Worm (Caenorhabditis elegans) whole organism, L1 larva: Measurements from ENCODE around the gene ugt-8.

ENCODE experiments used
- C34B4.2 ChIP-seq: sonication (generic microtip); optimal IDR thresholded peaks from 2 replicates; lab custom pipeline; 2017; ENCODE audit warnings: mild to moderate bottlenecking, missing genetic modification characterization, missing compliant biosample characterization
- aha-1 ChIP-seq: fragments of 150-350 bp; optimal IDR thresholded peaks from 2 replicates; lab custom pipeline; 2014; ENCODE audit warnings: missing biosample characterization, missing genetic modification characterization
- alr-1 ChIP-seq: fragments of 200-800 bp; sonication (Bioruptor generic); optimal IDR thresholded peaks from 2 replicates; lab custom pipeline; 2018; ENCODE audit warnings: borderline replicate concordance, mild to moderate bottlenecking, missing genetic modification characterization, missing compliant biosample characterization
- aly-2 ChIP-seq: fragments of 150-350 bp; optimal IDR thresholded peaks from 2 replicates; lab custom pipeline; 2014; ENCODE audit warnings: missing biosample characterization, missing genetic modification characterization
- ama-1 ChIP-seq: fragments of 150-350 bp; optimal IDR thresholded peaks from 2 replicates; lab custom pipeline; 2014
- ceh-63 ChIP-seq: fragments of 200-800 bp; sonication (Bioruptor generic); optimal IDR thresholded peaks from 2 replicates; lab custom pipeline; 2018; ENCODE audit warnings: mild to moderate bottlenecking, missing genetic modification characterization, missing compliant biosample characterization
- ceh-82 ChIP-seq, 3 experiments: fragments of 150-350 bp in 1 of 3; sonication (generic microtip) in 2 of 3; optimal IDR thresholded peaks; 2 replicates each; lab custom pipeline; 2014 to 2017; ENCODE audit warnings: missing biosample characterization in 3 of 3, missing genetic modification characterization in 3 of 3
- ceh-88 ChIP-seq: fragments of 200-800 bp; sonication (Bioruptor generic); IDR thresholded peaks from 2 replicates; pipeline ENCODE4 v1.3.6; 2022; ENCODE audit warnings: missing genetic modification characterization, missing compliant biosample characterization
- ces-1 ChIP-seq: fragments of 150-350 bp; optimal IDR thresholded peaks from 2 replicates; lab custom pipeline; 2014; ENCODE audit warnings: missing biosample characterization, missing genetic modification reagents, missing genetic modification characterization
- dpl-1 ChIP-seq, 3 experiments: fragments of 150-350 bp in 2 of 3; sonication (generic microtip) in 1 of 3; optimal IDR thresholded peaks; 2 replicates each; lab custom pipeline; 2014 to 2017; ENCODE audit warnings: missing biosample characterization in 3 of 3, missing genetic modification characterization in 3 of 3, missing genetic modification reagents in 3 of 3
- dsc-1 ChIP-seq: sonication (generic microtip); optimal IDR thresholded peaks from 2 replicates; lab custom pipeline; 2016; ENCODE audit warnings: mild to moderate bottlenecking, missing genetic modification characterization, missing compliant biosample characterization
- egl-13 ChIP-seq: sonication (generic microtip); optimal IDR thresholded peaks from 2 replicates; lab custom pipeline; 2016; ENCODE audit warnings: missing genotype, missing genetic modification reagents, missing genetic modification characterization, missing compliant biosample characterization
- elt-3 ChIP-seq, 6 experiments: fragments of 150-350 bp in 1 of 6; sonication (generic microtip); optimal IDR thresholded peaks; 2 replicates each; lab custom pipeline; 2017 to 2018; ENCODE audit warnings: missing biosample characterization in 6 of 6, missing genetic modification characterization in 6 of 6, inconsistent platforms in 1 of 6
- ets-5 ChIP-seq: fragments of 200-800 bp; sonication (Bioruptor generic); IDR thresholded peaks from 2 replicates; pipeline ENCODE4 v1.3.6; 2022; ENCODE audit warnings: missing genetic modification characterization, missing compliant biosample characterization
- fkh-4 ChIP-seq: sonication (generic microtip); optimal IDR thresholded peaks from 2 replicates; lab custom pipeline; 2016; ENCODE audit warnings: missing compliant biosample characterization, missing genetic modification characterization, borderline replicate concordance
- fkh-8 ChIP-seq: sonication (generic microtip); optimal IDR thresholded peaks from 2 replicates; lab custom pipeline; 2016; ENCODE audit warnings: mild to moderate bottlenecking, missing genetic modification characterization, missing compliant biosample characterization
- hlh-4 ChIP-seq: sonication (generic microtip); optimal IDR thresholded peaks from 2 replicates; lab custom pipeline; 2016; ENCODE audit warnings: mild to moderate bottlenecking, missing genetic modification characterization, missing compliant biosample characterization
- hpl-2 ChIP-seq: fragments of 150-350 bp; optimal IDR thresholded peaks from 2 replicates; lab custom pipeline; 2014; ENCODE audit warnings: missing biosample characterization, missing genetic modification reagents, missing genetic modification characterization
- irx-1 ChIP-seq: sonication (generic microtip); optimal IDR thresholded peaks from 2 replicates; lab custom pipeline; 2016; ENCODE audit warnings: missing genetic modification characterization, missing compliant biosample characterization
- lin-13 ChIP-seq: fragments of 150-350 bp; optimal IDR thresholded peaks from 2 replicates; lab custom pipeline; 2014; ENCODE audit warnings: missing biosample characterization, missing genetic modification reagents, missing genetic modification characterization
- lin-14 ChIP-seq: fragments of 200-800 bp; sonication (Bioruptor generic); optimal IDR thresholded peaks from 2 replicates; lab custom pipeline; 2018; ENCODE audit warnings: mild to moderate bottlenecking, missing genetic modification characterization, moderate library complexity, missing compliant biosample characterization
- lin-15B ChIP-seq: fragments of 150-350 bp; sonication (generic microtip); optimal IDR thresholded peaks from 3 replicates; lab custom pipeline; 2014; ENCODE audit warnings: missing biosample characterization, missing genetic modification characterization
- lin-35 ChIP-seq, 2 experiments: fragments of 150-350 bp; optimal IDR thresholded peaks; 2 replicates each; lab custom pipeline; 2014; ENCODE audit warnings: missing biosample characterization in 2 of 2, missing genetic modification characterization in 2 of 2, missing genetic modification reagents in 2 of 2
- lir-3 ChIP-seq: sonication (generic microtip); optimal IDR thresholded peaks from 2 replicates; lab custom pipeline; 2016; ENCODE audit warnings: mild to moderate bottlenecking, missing genetic modification characterization, moderate library complexity, missing compliant biosample characterization; ENCODE audit not compliant: poor library complexity
- lsy-2 ChIP-seq, 2 experiments: fragments of 150-350 bp; optimal IDR thresholded peaks; 2 replicates each; lab custom pipeline; 2014; ENCODE audit warnings: missing biosample characterization in 2 of 2, missing genetic modification characterization in 2 of 2
- mdl-1 ChIP-seq, 2 experiments: fragments of 150-350 bp; optimal IDR thresholded peaks; 2 replicates each; lab custom pipeline; 2014 to 2017; ENCODE audit warnings: missing biosample characterization in 2 of 2, missing genetic modification characterization in 2 of 2, inconsistent platforms in 1 of 2
- mep-1 ChIP-seq: fragments of 150-350 bp; optimal IDR thresholded peaks from 2 replicates; lab custom pipeline; 2014; ENCODE audit warnings: missing biosample characterization, missing genetic modification characterization
- nhr-11 ChIP-seq: fragments of 150-350 bp; optimal IDR thresholded peaks from 2 replicates; lab custom pipeline; 2014; ENCODE audit warnings: missing biosample characterization, missing genetic modification characterization
- nhr-237 ChIP-seq: fragments of 150-350 bp; optimal IDR thresholded peaks from 2 replicates; lab custom pipeline; 2014; ENCODE audit warnings: missing biosample characterization, missing genetic modification characterization
- nhr-47 ChIP-seq: sonication (generic microtip); optimal IDR thresholded peaks from 2 replicates; lab custom pipeline; 2016; ENCODE audit warnings: mild to moderate bottlenecking, missing genetic modification characterization, moderate library complexity, missing compliant biosample characterization
- nhr-71 ChIP-seq: sonication (generic microtip); optimal IDR thresholded peaks from 2 replicates; lab custom pipeline; 2016; ENCODE audit warnings: mild to moderate bottlenecking, missing genetic modification characterization, moderate library complexity, missing compliant biosample characterization
- nhr-85 ChIP-seq: sonication (generic microtip); peaks from one replicate; lab custom pipeline; 2016; ENCODE audit warnings: missing genetic modification characterization, inconsistent platforms, missing compliant biosample characterization
- pag-3 ChIP-seq: sonication (generic microtip); optimal IDR thresholded peaks from 2 replicates; lab custom pipeline; 2017; ENCODE audit warnings: missing genetic modification characterization, mild to moderate bottlenecking, missing compliant biosample characterization, antibody characterized with exemption, borderline replicate concordance; ENCODE audit not compliant: insufficient read depth
- pax-3 ChIP-seq: fragments of 200-800 bp; sonication (Bioruptor generic); optimal IDR thresholded peaks from 2 replicates; lab custom pipeline; 2018; ENCODE audit warnings: mild to moderate bottlenecking, missing genetic modification characterization, moderate library complexity, missing compliant biosample characterization
- skn-1 ChIP-seq: fragments of 150-350 bp; optimal IDR thresholded peaks from 2 replicates; lab custom pipeline; 2014; ENCODE audit warnings: missing biosample characterization, missing genetic modification characterization
- sox-4 ChIP-seq: sonication (generic microtip); optimal IDR thresholded peaks from 2 replicates; lab custom pipeline; 2016; ENCODE audit warnings: missing genetic modification characterization, missing compliant biosample characterization
- sup-37 ChIP-seq: fragments of 200-800 bp; sonication (Bioruptor generic); optimal IDR thresholded peaks from 2 replicates; lab custom pipeline; 2018; ENCODE audit warnings: mild to moderate bottlenecking, missing genetic modification characterization, missing compliant biosample characterization
- tlp-1 ChIP-seq: fragments of 150-350 bp; optimal IDR thresholded peaks from 2 replicates; lab custom pipeline; 2014; ENCODE audit warnings: missing biosample characterization, missing genetic modification characterization
- unc-130 ChIP-seq: fragments of 150-350 bp; optimal IDR thresholded peaks from 2 replicates; lab custom pipeline; 2017; ENCODE audit warnings: missing biosample characterization, missing genetic modification characterization, inconsistent platforms
- unc-30 ChIP-seq: sonication (generic microtip); optimal IDR thresholded peaks from 2 replicates; lab custom pipeline; 2017; ENCODE audit warnings: missing biosample characterization, missing genetic modification characterization
- unc-86 ChIP-seq: sonication (generic microtip); optimal IDR thresholded peaks from 2 replicates; lab custom pipeline; 2016; ENCODE audit warnings: missing genetic modification characterization, missing compliant biosample characterization
- xbp-1 ChIP-seq: sonication (generic microtip); optimal IDR thresholded peaks from 2 replicates; lab custom pipeline; 2016; ENCODE audit warnings: missing genetic modification characterization, missing compliant biosample characterization
- zip-4 ChIP-seq: fragments of 200-800 bp; sonication (Bioruptor generic); optimal IDR thresholded peaks from 2 replicates; lab custom pipeline; 2018; ENCODE audit warnings: mild to moderate bottlenecking, missing genetic modification characterization, moderate library complexity, missing compliant biosample characterization
- ztf-4 ChIP-seq: fragments of 150-350 bp; optimal IDR thresholded peaks from 2 replicates; lab custom pipeline; 2014; ENCODE audit warnings: missing biosample characterization, missing genetic modification characterization

Gene ugt-8

ce11 chrV:4864330-4864729, 39.4 kb upstream of the ugt-8 start:
- peak; percentile 78 for TF ChIP-seq fkh-4 (tag; lab: Kevin White, UChicago)
- TF ChIP-seq dsc-1 (tag; lab: Kevin White, UChicago), result peak; percentile 92
- TF ChIP-seq fkh-8 (tag; lab: Kevin White, UChicago), result peak; percentile 4
- TF ChIP-seq nhr-11, result no peak
- no peak for TF ChIP-seq pax-3 (tag; lab: Kevin White, UChicago)
- TF ChIP-seq, all 84 proteins: peak for 3

- TF ChIP-seq sox-4 (no peak), aha-1 (no peak), dsc-1 (tag; lab: Kevin White, UChicago) (peak; percentile 68), egl-13 (tag; lab: Kevin White, UChicago) (no peak), fkh-8 (tag; lab: Kevin White, UChicago) (no peak), lsy-2 (tag; optimal IDR thresholded peaks at IDR 0.05; lab: Kevin White, UChicago) (no peak)
These were observed 38.4 kb upstream of the ugt-8 start, which contains the start of gene srd-32 for ce11 chrV:4865364-4865763. srd-32 (plus strand) TSS chrV:4865664.

ce11 chrV:4867535-4867934, 36.2 kb upstream of the ugt-8 start:
- TF ChIP-seq ceh-82 (tag; optimal IDR thresholded peaks at IDR 0.05; lab: Kevin White, UChicago), result no peak
- TF ChIP-seq lin-35 (GFP tag; optimal IDR thresholded peaks at IDR 0.05; lab: Kevin White, UChicago), result no peak
- peak; percentile 18 for TF ChIP-seq unc-86 (tag; lab: Kevin White, UChicago)
- no peak for TF ChIP-seq dpl-1 (GFP tag; optimal IDR thresholded peaks at IDR 0.05; lab: Kevin White, UChicago)
- TF ChIP-seq nhr-47, result no peak
- no peak for TF ChIP-seq tlp-1 (tag; lab: Kevin White, UChicago)
- TF ChIP-seq hpl-2 (GFP tag; lab: Kevin White, UChicago), result no peak
- TF ChIP-seq fkh-4 (tag; lab: Kevin White, UChicago), result no peak
- no peak for TF ChIP-seq sox-4
- no peak for TF ChIP-seq unc-30
- TF ChIP-seq hlh-4, result peak; percentile 59
- TF ChIP-seq nhr-71 (tag; lab: Kevin White, UChicago), result peak; percentile 46
- TF ChIP-seq xbp-1 (tag; lab: Kevin White, UChicago), result no peak
- no peak for TF ChIP-seq zip-4
- peak; percentile 32 for TF ChIP-seq dsc-1 (tag; lab: Kevin White, UChicago)
- no peak for TF ChIP-seq lir-3 (tag; lab: Kevin White, UChicago)
- no peak for TF ChIP-seq alr-1 (tag; lab: Kevin White, UChicago)
- TF ChIP-seq ztf-4, result no peak
- TF ChIP-seq lin-14 (GFP tag; lab: Kevin White, UChicago), result peak; percentile 21
- no peak for TF ChIP-seq unc-130
- peak; percentile 52 for TF ChIP-seq fkh-8 (tag; lab: Kevin White, UChicago)
- TF ChIP-seq aha-1, result no peak
- TF ChIP-seq ceh-63, result no peak
- no peak for TF ChIP-seq ama-1

- TF ChIP-seq aly-2 (tag; lab: Kevin White, UChicago), result no peak
- TF ChIP-seq dsc-1 (tag; lab: Kevin White, UChicago), result peak; percentile 94
- peak; percentile 77 for TF ChIP-seq fkh-4 (tag; lab: Kevin White, UChicago)
- TF ChIP-seq ceh-88 (GFP tag; lab: Robert Waterston, UW), result no peak
These were observed 35.0 kb upstream of the ugt-8 start for ce11 chrV:4868698-4869097.

ce11 chrV:4870627-4871026, 33.1 kb upstream of the ugt-8 start:
- TF ChIP-seq pag-3 (tag; lab: Kevin White, UChicago) (no peak), dsc-1 (tag; lab: Kevin White, UChicago) (no peak), lir-3 (tag; lab: Kevin White, UChicago) (no peak), mdl-1 (tag; optimal IDR thresholded peaks at IDR 0.05; lab: Kevin White, UChicago) (no peak), C34B4.2 (tag; lab: Kevin White, UChicago) (no peak), elt-3 (tag; optimal IDR thresholded peaks at IDR 0.05; lab: Kevin White, UChicago) (no peak), nhr-11 (peak; percentile 68), aly-2 (tag; lab: Kevin White, UChicago) (no peak), sup-37 (GFP tag; lab: Kevin White, UChicago) (no peak), nhr-85 (no peak), mep-1 (no peak), ceh-82 (tag; optimal IDR thresholded peaks at IDR 0.05; lab: Kevin White, UChicago) (no peak), zip-4 (no peak), lin-13 (GFP tag; lab: Kevin White, UChicago) (no peak), nhr-237 (tag; lab: Kevin White, UChicago) (no peak), lin-15B (no peak), nhr-47 (peak; percentile 49), skn-1 (no peak), ces-1 (GFP tag; lab: Kevin White, UChicago) (no peak), tlp-1 (tag; lab: Kevin White, UChicago) (no peak), irx-1 (no peak), ets-5 (no peak), fkh-8 (tag; lab: Kevin White, UChicago) (peak; percentile 58)
